Worm (Caenorhabditis elegans) whole organism, early embryonic: ENCODE measurements around the gene Y51A2D.13.

Experiments used
- B0310.2 ChIP-seq: sonication (generic microtip); optimal IDR thresholded peaks from 2 replicates; lab custom pipeline; 2016; ENCODE audit warnings: mild to moderate bottlenecking, missing genetic modification characterization, missing compliant biosample characterization
- F13C5.2 ChIP-seq: sonication (generic microtip); optimal IDR thresholded peaks from 2 replicates; lab custom pipeline; 2017; ENCODE audit warnings: mild to moderate bottlenecking, missing genetic modification characterization, inconsistent platforms, missing compliant biosample characterization
- aly-1 ChIP-seq: sonication (generic microtip); optimal IDR thresholded peaks from 2 replicates; lab custom pipeline; 2016; ENCODE audit warnings: missing genetic modification characterization, missing compliant biosample characterization
- ama-1 ChIP-seq: fragments of 150-350 bp; optimal IDR thresholded peaks from 2 replicates; lab custom pipeline; 2014
- ceh-13 ChIP-seq: fragments of 200-800 bp; sonication (Bioruptor generic); optimal IDR thresholded peaks from 2 replicates; lab custom pipeline; 2018; ENCODE audit warnings: mild to moderate bottlenecking, missing genetic modification characterization, missing compliant biosample characterization
- ceh-36 ChIP-seq: sonication (generic microtip); optimal IDR thresholded peaks from 2 replicates; lab custom pipeline; 2016; ENCODE audit warnings: missing genetic modification characterization, inconsistent platforms, missing compliant biosample characterization
- ets-7 ChIP-seq: sonication (generic microtip); optimal IDR thresholded peaks from 2 replicates; lab custom pipeline; 2016; ENCODE audit warnings: missing genotype, missing genetic modification characterization, missing compliant biosample characterization
- flt-1 ChIP-seq: fragments of 200-800 bp; sonication (Bioruptor generic); IDR thresholded peaks from 2 replicates; pipeline ENCODE4 v1.3.6; 2022; ENCODE audit warnings: missing genetic modification characterization, missing compliant biosample characterization
- hmbx-1 ChIP-seq: sonication (generic microtip); optimal IDR thresholded peaks from 2 replicates; lab custom pipeline; 2016; ENCODE audit warnings: mild to moderate bottlenecking, missing genetic modification characterization, missing compliant biosample characterization
- hmg-4 ChIP-seq: fragments of 200-800 bp; sonication (Bioruptor generic); optimal IDR thresholded peaks from 2 replicates; lab custom pipeline; 2018; ENCODE audit warnings: mild to moderate bottlenecking, missing genetic modification characterization, missing compliant biosample characterization
- hnd-1 ChIP-seq: sonication (generic microtip); optimal IDR thresholded peaks from 2 replicates; lab custom pipeline; 2016; ENCODE audit warnings: missing genetic modification characterization, missing compliant biosample characterization
- pes-1 ChIP-seq: fragments of 200-800 bp; sonication (Bioruptor generic); IDR thresholded peaks from 2 replicates; pipeline ENCODE4 v1.3.6; 2022; ENCODE audit warnings: missing genetic modification reagents, missing genetic modification characterization, missing compliant biosample characterization
- scrt-1 ChIP-seq: fragments of 200-800 bp; sonication (Bioruptor generic); IDR thresholded peaks from 2 replicates; pipeline ENCODE4 v1.3.6; 2022; ENCODE audit warnings: missing genetic modification characterization, missing compliant biosample characterization
- sea-1 ChIP-seq: fragments of 200-800 bp; sonication (Bioruptor generic); conservative IDR thresholded peaks from 2 replicates; pipeline ENCODE4 v1.3.6; 2022; ENCODE audit warnings: missing genetic modification characterization, missing compliant biosample characterization
- tbx-11 ChIP-seq: fragments of 200-800 bp; sonication (Bioruptor generic); IDR thresholded peaks from 2 replicates; pipeline ENCODE4 v1.3.6; 2022; ENCODE audit warnings: missing genetic modification characterization, missing compliant biosample characterization
- tbx-37 ChIP-seq: fragments of 200-800 bp; sonication (Bioruptor generic); conservative IDR thresholded peaks from 2 replicates; pipeline ENCODE4 v1.3.6; 2022; ENCODE audit warnings: missing genetic modification reagents, missing genetic modification characterization, missing compliant biosample characterization
- tra-4 ChIP-seq: sonication (generic microtip); optimal IDR thresholded peaks from 2 replicates; lab custom pipeline; 2017; ENCODE audit warnings: missing genetic modification characterization, missing compliant biosample characterization

The Y51A2D.13 gene

ce11 chrV:18553750-18554149 lies 25.8 kb downstream of the Y51A2D.13 start, which contains the start of gene Y51A2D.8:
Gene Y51A2D.8 (minus strand): TSS chrV:18553850.
- TF ChIP-seq ceh-36 (tag; lab: Kevin White, UChicago) (no peak), hmg-4 (GFP tag; lab: Kevin White, UChicago) (no peak), hmbx-1 (tag; lab: Kevin White, UChicago) (no peak), pes-1 (GFP tag; lab: Robert Waterston, UW) (no peak), ets-7 (tag; lab: Kevin White, UChicago) (no peak), flt-1 (GFP tag; lab: Robert Waterston, UW) (no peak), B0310.2 (tag; lab: Kevin White, UChicago) (no peak), hnd-1 (tag; lab: Kevin White, UChicago) (no peak), ama-1 (lab: Kevin White, UChicago) (no peak), F13C5.2 (tag; lab: Kevin White, UChicago) (no peak), tbx-11 (GFP tag; lab: Robert Waterston, UW) (no peak), aly-1 (tag; lab: Kevin White, UChicago) (no peak), tbx-37 (GFP tag; lab: Robert Waterston, UW) (no peak), sea-1 (GFP tag; lab: Robert Waterston, UW) (no peak)

- no peak for TF ChIP-seq ceh-13
- no peak for TF ChIP-seq flt-1 (GFP tag; lab: Robert Waterston, UW)
- TF ChIP-seq ets-7 (tag; lab: Kevin White, UChicago) = no peak
Observed at ce11 chrV:18536015-18536414, 43.6 kb downstream of the Y51A2D.13 start.

ce11 chrV:18533606-18534005 lies 46.0 kb downstream of the Y51A2D.13 start, which contains the start of gene ints-5:
Gene ints-5 (plus strand): TSS chrV:18533953.
- TF ChIP-seq tbx-37 (GFP tag; lab: Robert Waterston, UW) = no peak
- no peak for TF ChIP-seq sea-1 (GFP tag; lab: Robert Waterston, UW)
- no peak for TF ChIP-seq tbx-11 (GFP tag; lab: Robert Waterston, UW)
- no peak for TF ChIP-seq B0310.2 (tag; lab: Kevin White, UChicago)
- TF ChIP-seq hmbx-1 (tag; lab: Kevin White, UChicago) = no peak
- no peak for TF ChIP-seq pes-1 (GFP tag; lab: Robert Waterston, UW)
- TF ChIP-seq hnd-1 (tag; lab: Kevin White, UChicago) = no peak
- no peak for TF ChIP-seq F13C5.2 (tag; lab: Kevin White, UChicago)
- no peak for TF ChIP-seq aly-1 (tag; lab: Kevin White, UChicago)
- no peak for TF ChIP-seq scrt-1
- no peak for TF ChIP-seq ets-7 (tag; lab: Kevin White, UChicago)
- TF ChIP-seq tra-4 (tag; lab: Kevin White, UChicago) = no peak
- no peak for TF ChIP-seq ama-1 (lab: Kevin White, UChicago)
- TF ChIP-seq ceh-13 = no peak

- TF ChIP-seq ceh-13 (no peak), hnd-1 (tag; lab: Kevin White, UChicago) (no peak), F13C5.2 (tag; lab: Kevin White, UChicago) (no peak), hmg-4 (GFP tag; lab: Kevin White, UChicago) (no peak), B0310.2 (tag; lab: Kevin White, UChicago) (no peak), sea-1 (GFP tag; lab: Robert Waterston, UW) (no peak), ets-7 (tag; lab: Kevin White, UChicago) (no peak), ama-1 (lab: Kevin White, UChicago) (no peak), pes-1 (GFP tag; lab: Robert Waterston, UW) (no peak), tra-4 (tag; lab: Kevin White, UChicago) (no peak), hmbx-1 (tag; lab: Kevin White, UChicago) (no peak), scrt-1 (no peak), flt-1 (GFP tag; lab: Robert Waterston, UW) (no peak), tbx-37 (GFP tag; lab: Robert Waterston, UW) (no peak), tbx-11 (GFP tag; lab: Robert Waterston, UW) (no peak), aly-1 (tag; lab: Kevin White, UChicago) (no peak), ceh-36 (tag; lab: Kevin White, UChicago) (no peak)
Observed at ce11 chrV:18524460-18524859, 55.1 kb downstream of the Y51A2D.13 start, which contains the start of gene hmit-1.2. Gene hmit-1.2 (plus strand): TSS chrV:18524760.
